Fruit fly (Drosophila melanogaster) whole organism, embryonic: ENCODE measurements around the gene Drsl1.

Source experiments
- Atf3 ChIP-seq: fragments of 200-800 bp; sonication (Bioruptor generic); optimal IDR thresholded peaks from 3 replicates; lab custom pipeline; 2016; ENCODE audit warnings: missing biosample characterization, missing genetic modification characterization
- Bdp1 ChIP-seq: fragments of 200-800 bp; sonication (Bioruptor generic); optimal IDR thresholded peaks from 3 replicates; lab custom pipeline; 2016; ENCODE audit warnings: missing biosample characterization, missing genetic modification characterization
- CG11398 ChIP-seq: fragments of 200-800 bp; sonication (Bioruptor generic); optimal IDR thresholded peaks from 2 replicates; lab custom pipeline; 2016; ENCODE audit warnings: missing biosample characterization, missing genetic modification characterization
- CG11695 ChIP-seq: fragments of 200-800 bp; sonication (Bioruptor generic); IDR thresholded peaks from 3 replicates; pipeline ENCODE4 v1.3.6; 2022; ENCODE audit warnings: missing biosample characterization, missing genetic modification characterization
- CG13123 ChIP-seq: fragments of 200-800 bp; sonication (Bioruptor generic); optimal IDR thresholded peaks from 2 replicates; lab custom pipeline; 2016; ENCODE audit warnings: missing biosample characterization, missing genetic modification characterization
- CG13424 ChIP-seq: fragments of 200-800 bp; sonication (Bioruptor generic); optimal IDR thresholded peaks from 2 replicates; lab custom pipeline; 2019; ENCODE audit warnings: missing biosample characterization, mild to moderate bottlenecking, missing genetic modification characterization, moderate library complexity
- CG14710 ChIP-seq: fragments of 200-800 bp; sonication (Bioruptor generic); optimal IDR thresholded peaks from 3 replicates; lab custom pipeline; 2019; ENCODE audit warnings: missing biosample characterization, mild to moderate bottlenecking, missing genetic modification characterization, moderate library complexity
- CG14965 ChIP-seq: fragments of 200-800 bp; sonication (Bioruptor generic); optimal IDR thresholded peaks from 2 replicates; lab custom pipeline; 2016; ENCODE audit warnings: missing biosample characterization, missing genetic modification characterization, borderline replicate concordance
- CG15073 ChIP-seq: fragments of 200-800 bp; sonication (Bioruptor generic); optimal IDR thresholded peaks from 2 replicates; lab custom pipeline; 2016; ENCODE audit warnings: missing biosample characterization, missing genetic modification characterization
- CG15601 ChIP-seq: fragments of 200-800 bp; sonication (Bioruptor generic); optimal IDR thresholded peaks from 3 replicates; lab custom pipeline; 2019; ENCODE audit warnings: missing biosample characterization, mild to moderate bottlenecking, missing genetic modification characterization, moderate library complexity
- CG16863 ChIP-seq: fragments of 200-800 bp; sonication (Bioruptor generic); optimal IDR thresholded peaks from 3 replicates; lab custom pipeline; 2016; ENCODE audit warnings: missing biosample characterization, missing genetic modification characterization
- CG17328 ChIP-seq: fragments of 200-800 bp; sonication (Bioruptor generic); IDR thresholded peaks from 2 replicates; pipeline ENCODE4 v1.3.6; 2022; ENCODE audit warnings: missing biosample characterization, missing genetic modification characterization
- CG17612 ChIP-seq: fragments of 200-800 bp; sonication (Bioruptor generic); IDR thresholded peaks from 2 replicates; pipeline ENCODE4 v1.3.6; 2022; ENCODE audit warnings: missing biosample characterization, missing genetic modification characterization
- CG2199 ChIP-seq: fragments of 200-800 bp; sonication (Bioruptor generic); IDR thresholded peaks from 3 replicates; pipeline ENCODE4 v1.3.6; 2022; ENCODE audit warnings: missing biosample characterization, missing genetic modification characterization
- CG32767 ChIP-seq: fragments of 200-800 bp; sonication (Bioruptor generic); IDR thresholded peaks from 2 replicates; pipeline ENCODE4 v1.3.6; 2022; ENCODE audit warnings: missing biosample characterization, missing genetic modification characterization
- CG4328 ChIP-seq: fragments of 200-800 bp; sonication (Bioruptor generic); optimal IDR thresholded peaks from 3 replicates; lab custom pipeline; 2017; ENCODE audit warnings: missing biosample characterization, missing genetic modification reagents, missing genetic modification characterization
- CG4820 ChIP-seq: fragments of 200-800 bp; sonication (Bioruptor generic); optimal IDR thresholded peaks from 3 replicates; lab custom pipeline; 2016; ENCODE audit warnings: missing biosample characterization, missing genetic modification characterization
- CG6791 ChIP-seq: fragments of 200-800 bp; sonication (Bioruptor generic); IDR thresholded peaks from 3 replicates; pipeline ENCODE4 v1.3.6; 2022; ENCODE audit warnings: missing biosample characterization, missing genetic modification characterization; ENCODE audit not compliant: partially characterized antibody
- CG6813 ChIP-seq: fragments of 200-800 bp; sonication (Bioruptor generic); optimal IDR thresholded peaks from 2 replicates; lab custom pipeline; 2017; ENCODE audit warnings: missing biosample characterization, missing genetic modification characterization, mild to moderate bottlenecking, moderate library complexity, missing genetic modification reagents
- CrebB ChIP-seq: fragments of 200-800 bp; sonication (Bioruptor generic); optimal IDR thresholded peaks from 3 replicates; lab custom pipeline; 2018; ENCODE audit warnings: missing biosample characterization, mild to moderate bottlenecking, missing genetic modification characterization
- D19A ChIP-seq: fragments of 200-800 bp; optimal IDR thresholded peaks from 3 replicates; lab custom pipeline; 2019; ENCODE audit warnings: missing biosample characterization, mild to moderate bottlenecking, missing genetic modification characterization, moderate library complexity
- Dll ChIP-seq: fragments of 200-800 bp; sonication (Bioruptor generic); IDR thresholded peaks from 4 replicates; pipeline ENCODE4 v1.3.6; 2022; ENCODE audit warnings: missing biosample characterization, missing genetic modification characterization; ENCODE audit not compliant: partially characterized antibody
- ERR ChIP-seq: fragments of 200-800 bp; sonication (Bioruptor generic); optimal IDR thresholded peaks from 2 replicates; lab custom pipeline; 2016; ENCODE audit warnings: missing biosample characterization, missing genetic modification characterization
- GATAe ChIP-seq: fragments of 200-800 bp; sonication (Bioruptor generic); conservative IDR thresholded peaks from 2 replicates; pipeline ENCODE4 v1.3.6; 2022; ENCODE audit warnings: missing biosample characterization, missing genetic modification characterization
- Hr78 ChIP-seq, 2 experiments: fragments of 200-800 bp in 1 of 2; fragments of >200 bp in 1 of 2; sonication (Bioruptor generic) in 1 of 2; optimal IDR thresholded peaks; 2 replicates each; lab custom pipeline; 2017 to 2019; ENCODE audit warnings: missing biosample characterization in 2 of 2, missing genetic modification characterization in 2 of 2, mild to moderate bottlenecking in 1 of 2, moderate library complexity in 1 of 2
- NFAT ChIP-seq: fragments of 200-800 bp; sonication (Bioruptor generic); IDR thresholded peaks from 2 replicates; pipeline ENCODE4 v1.3.6; 2022; ENCODE audit warnings: missing biosample characterization, missing genetic modification characterization
- Neu2 ChIP-seq: fragments of 200-800 bp; sonication (Bioruptor generic); optimal IDR thresholded peaks from 3 replicates; lab custom pipeline; 2016; ENCODE audit warnings: missing biosample characterization, missing genetic modification characterization, borderline replicate concordance
- Poxn ChIP-seq: fragments of 200-800 bp; sonication (Bioruptor generic); IDR thresholded peaks from 2 replicates; pipeline ENCODE4 v1.3.6; 2022; ENCODE audit warnings: missing biosample characterization, missing genetic modification characterization
- Taf1 ChIP-seq: fragments of 200-800 bp; sonication (Bioruptor generic); IDR thresholded peaks from 2 replicates; pipeline ENCODE4 v1.3.6; 2022; ENCODE audit warnings: missing biosample characterization, missing genetic modification characterization
- al ChIP-seq: fragments of 200-800 bp; sonication (Bioruptor generic); IDR thresholded peaks from 2 replicates; pipeline ENCODE4 v1.3.6; 2022; ENCODE audit warnings: missing biosample characterization, missing genetic modification characterization
- ap ChIP-seq: fragments of 200-800 bp; sonication (Bioruptor generic); IDR thresholded peaks from 2 replicates; pipeline ENCODE4 v1.3.6; 2022; ENCODE audit warnings: missing biosample characterization, missing genetic modification characterization
- bigmax ChIP-seq: fragments of 200-800 bp; sonication (Bioruptor generic); optimal IDR thresholded peaks from 2 replicates; lab custom pipeline; 2018; ENCODE audit warnings: missing biosample characterization, mild to moderate bottlenecking, missing genetic modification characterization
- cas ChIP-seq: fragments of 200-800 bp; sonication (Bioruptor generic); IDR thresholded peaks from 2 replicates; pipeline ENCODE4 v1.3.6; 2022; ENCODE audit warnings: missing biosample characterization, missing genetic modification characterization
- danr ChIP-seq: fragments of 200-800 bp; sonication (Bioruptor generic); IDR thresholded peaks from 2 replicates; pipeline ENCODE4 v1.3.6; 2022; ENCODE audit warnings: missing biosample characterization, missing genetic modification characterization
- fd102C ChIP-seq: fragments of 200-800 bp; sonication (Bioruptor generic); optimal IDR thresholded peaks from 2 replicates; lab custom pipeline; 2018; ENCODE audit warnings: missing biosample characterization, mild to moderate bottlenecking, missing genetic modification characterization, moderate library complexity
- fd64A ChIP-seq: fragments of 200-800 bp; sonication (Bioruptor generic); optimal IDR thresholded peaks from 3 replicates; lab custom pipeline; 2018; ENCODE audit warnings: missing biosample characterization, mild to moderate bottlenecking, missing genetic modification characterization
- gce ChIP-seq: fragments of 200-800 bp; sonication (Bioruptor generic); IDR thresholded peaks from 3 replicates; pipeline ENCODE4 v1.3.6; 2022; ENCODE audit warnings: missing biosample characterization, missing genetic modification characterization
- jigr1 ChIP-seq: fragments of 200-800 bp; sonication (Bioruptor generic); IDR thresholded peaks from 3 replicates; pipeline ENCODE4 v1.3.6; 2022; ENCODE audit warnings: missing biosample characterization, missing genetic modification characterization
- lab ChIP-seq: fragments of 200-800 bp; sonication (Bioruptor generic); optimal IDR thresholded peaks from 3 replicates; lab custom pipeline; 2017; ENCODE audit warnings: missing biosample characterization, missing genetic modification characterization, mild to moderate bottlenecking, moderate library complexity, missing genetic modification reagents
- nmo ChIP-seq: fragments of 200-800 bp; sonication (Bioruptor generic); optimal IDR thresholded peaks from 2 replicates; lab custom pipeline; 2018; ENCODE audit warnings: missing biosample characterization, mild to moderate bottlenecking, missing genetic modification characterization, moderate library complexity
- nom ChIP-seq: fragments of 200-800 bp; sonication (Bioruptor generic); optimal IDR thresholded peaks from 2 replicates; lab custom pipeline; 2017; ENCODE audit warnings: missing biosample characterization, missing genetic modification characterization, mild to moderate bottlenecking, moderate library complexity, missing genetic modification reagents
- odd ChIP-seq: fragments of 200-800 bp; sonication (Bioruptor generic); optimal IDR thresholded peaks from 2 replicates; lab custom pipeline; 2017; ENCODE audit warnings: missing biosample characterization, mild to moderate bottlenecking, missing genetic modification characterization
- onecut ChIP-seq: fragments of 200-800 bp; sonication (Bioruptor generic); IDR thresholded peaks from 2 replicates; pipeline ENCODE4 v1.3.6; 2022; ENCODE audit warnings: missing biosample characterization, missing genetic modification characterization
- p53 ChIP-seq: fragments of 200-800 bp; sonication (Bioruptor generic); optimal IDR thresholded peaks from 2 replicates; lab custom pipeline; 2016; ENCODE audit warnings: missing biosample characterization, missing genetic modification characterization
- pb ChIP-seq: fragments of 200-800 bp; sonication (Bioruptor generic); optimal IDR thresholded peaks from 3 replicates; lab custom pipeline; 2016; ENCODE audit warnings: missing biosample characterization, missing genetic modification characterization
- pzg ChIP-seq: fragments of 200-800 bp; sonication (Bioruptor generic); optimal IDR thresholded peaks from 3 replicates; lab custom pipeline; 2018; ENCODE audit warnings: missing biosample characterization, mild to moderate bottlenecking, missing genetic modification characterization, moderate library complexity
- scrt ChIP-seq: fragments of 200-800 bp; sonication (Bioruptor generic); optimal IDR thresholded peaks from 2 replicates; lab custom pipeline; 2018; ENCODE audit warnings: missing biosample characterization, mild to moderate bottlenecking, missing genetic modification characterization, moderate library complexity
- ssp ChIP-seq: fragments of 200-800 bp; sonication (Bioruptor generic); IDR thresholded peaks from 2 replicates; pipeline ENCODE4 v1.3.6; 2022; ENCODE audit warnings: missing biosample characterization, missing genetic modification characterization
- unc-4 ChIP-seq: fragments of 200-800 bp; sonication (Bioruptor generic); IDR thresholded peaks from 2 replicates; pipeline ENCODE4 v1.3.6; 2022; ENCODE audit warnings: missing biosample characterization, missing genetic modification characterization; ENCODE audit not compliant: partially characterized antibody
- yki ChIP-seq: fragments of >200 bp; optimal IDR thresholded peaks from 3 replicates; lab custom pipeline; 2018

Gene Drsl1

dm6 chr3L:3301171-3301738 lies 34.3 kb downstream of the Drsl1 start (continued):
- TF ChIP-seq fd102C: peak; percentile 38
- peak; percentile 93 for TF ChIP-seq D19A
- TF ChIP-seq Taf1 (GFP tag; lab: Robert Waterston, UW): peak; percentile 71
- peak; percentile 18 for TF ChIP-seq bigmax (GFP tag; lab: Kevin White, UChicago)
- peak; percentile 86 for TF ChIP-seq CG32767 (GFP tag; lab: Robert Waterston, UW)
- no peak for TF ChIP-seq unc-4 (GFP tag; lab: Robert Waterston, UW)
- peak; percentile 89 for TF ChIP-seq CrebB
- no peak for TF ChIP-seq pzg (GFP tag; lab: Kevin White, UChicago)
- TF ChIP-seq CG6813 (GFP tag; lab: Kevin White, UChicago): peak; percentile 89
- TF ChIP-seq lab: peak; percentile 96
- TF ChIP-seq CG15601 (tag; lab: Kevin White, UChicago): peak; percentile 88
- peak; percentile 60 for TF ChIP-seq fd64A (GFP tag; lab: Kevin White, UChicago)
- no peak for TF ChIP-seq nom (GFP tag; lab: Kevin White, UChicago)
- TF ChIP-seq onecut (GFP tag; lab: Robert Waterston, UW): peak; percentile 89
- peak; percentile 89 for TF ChIP-seq CG17328 (GFP tag; lab: Robert Waterston, UW)
- peak; percentile 60; the same call in 1 of the 2 replicates for TF ChIP-seq CG17612 (GFP tag; lab: Robert Waterston, UW)
- TF ChIP-seq CG6791 (GFP tag; lab: Robert Waterston, UW): no peak; the same call in 2 of the 3 replicates
- peak; percentile 96 for TF ChIP-seq GATAe
- peak; percentile 73 for TF ChIP-seq pb (GFP tag; lab: Kevin White, UChicago)
- TF ChIP-seq NFAT (GFP tag; lab: Robert Waterston, UW): peak; percentile 80
- TF ChIP-seq CG14965 (GFP tag; lab: Kevin White, UChicago): peak; percentile 61
- peak; percentile 77; the same call in 2 of the 3 replicates for TF ChIP-seq CG2199 (GFP tag; lab: Robert Waterston, UW)
- TF ChIP-seq odd: peak; percentile 91
- peak; percentile 75 for TF ChIP-seq danr
- peak; percentile 88 for TF ChIP-seq CG14710 (tag; lab: Kevin White, UChicago)
- peak; percentile 86 for TF ChIP-seq scrt (GFP tag; lab: Kevin White, UChicago)
- TF ChIP-seq Dll (GFP tag; lab: Robert Waterston, UW): no peak
- peak; percentile 72 for TF ChIP-seq CG13123 (GFP tag; lab: Kevin White, UChicago)
- TF ChIP-seq nmo (GFP tag; lab: Kevin White, UChicago): peak; percentile 93
- TF ChIP-seq Atf3 (GFP tag; lab: Kevin White, UChicago): peak; percentile 87
- peak; percentile 94 for TF ChIP-seq CG11695
- TF ChIP-seq CG11398 (GFP tag; lab: Kevin White, UChicago): peak; percentile 83
- TF ChIP-seq CG15073 (GFP tag; lab: Kevin White, UChicago): peak; percentile 66
- peak; percentile 94 for TF ChIP-seq CG13424 (tag; lab: Kevin White, UChicago)
- TF ChIP-seq Neu2: no peak
- peak; percentile 70 for TF ChIP-seq Poxn
- peak; percentile 90 for TF ChIP-seq ap
- TF ChIP-seq CG16863 (GFP tag; lab: Kevin White, UChicago): peak; percentile 88
- TF ChIP-seq Hr78 (GFP tag; optimal IDR thresholded peaks at IDR 0.05; lab: Kevin White, UChicago): peak in 1 of 2 experiments; percentile 41
- TF ChIP-seq Bdp1 (GFP tag; lab: Kevin White, UChicago): peak; percentile 77
- no peak for TF ChIP-seq yki (lab: Kevin White, UChicago)
- TF ChIP-seq ERR (GFP tag; lab: Kevin White, UChicago): peak; percentile 83
- peak; percentile 85 for TF ChIP-seq gce (GFP tag; lab: Robert Waterston, UW)
- peak; percentile 79 for TF ChIP-seq CG4328 (GFP tag; lab: Kevin White, UChicago)
- TF ChIP-seq cas (GFP tag; lab: Robert Waterston, UW): peak; percentile 52; the same call in 1 of the 2 replicates
- peak; percentile 75 for TF ChIP-seq p53 (GFP tag; lab: Kevin White, UChicago)
- peak; percentile 59; the same call in 1 of the 3 replicates for TF ChIP-seq jigr1 (GFP tag; lab: Robert Waterston, UW)
- TF ChIP-seq al (GFP tag; lab: Robert Waterston, UW): peak; percentile 79
- peak; percentile 74 for TF ChIP-seq ssp
- peak; percentile 90 for TF ChIP-seq CG4820 (GFP tag; lab: Kevin White, UChicago)
